Worm (Caenorhabditis elegans) whole organism, early embryonic: ENCODE results near the gene cyp-33C5.

Source experiments
- B0310.2 ChIP-seq: sonication (generic microtip); optimal IDR thresholded peaks from 2 replicates; lab custom pipeline; 2016; ENCODE audit warnings: mild to moderate bottlenecking, missing genetic modification characterization, missing compliant biosample characterization
- aly-1 ChIP-seq: sonication (generic microtip); optimal IDR thresholded peaks from 2 replicates; lab custom pipeline; 2016; ENCODE audit warnings: missing genetic modification characterization, missing compliant biosample characterization
- ama-1 ChIP-seq: fragments of 150-350 bp; optimal IDR thresholded peaks from 2 replicates; lab custom pipeline; 2014
- ceh-13 ChIP-seq: fragments of 200-800 bp; sonication (Bioruptor generic); optimal IDR thresholded peaks from 2 replicates; lab custom pipeline; 2018; ENCODE audit warnings: mild to moderate bottlenecking, missing genetic modification characterization, missing compliant biosample characterization
- ceh-36 ChIP-seq: sonication (generic microtip); optimal IDR thresholded peaks from 2 replicates; lab custom pipeline; 2016; ENCODE audit warnings: missing genetic modification characterization, inconsistent platforms, missing compliant biosample characterization
- flt-1 ChIP-seq: fragments of 200-800 bp; sonication (Bioruptor generic); IDR thresholded peaks from 2 replicates; pipeline ENCODE4 v1.3.6; 2022; ENCODE audit warnings: missing genetic modification characterization, missing compliant biosample characterization
- hmbx-1 ChIP-seq: sonication (generic microtip); optimal IDR thresholded peaks from 2 replicates; lab custom pipeline; 2016; ENCODE audit warnings: mild to moderate bottlenecking, missing genetic modification characterization, missing compliant biosample characterization
- hmg-4 ChIP-seq: fragments of 200-800 bp; sonication (Bioruptor generic); optimal IDR thresholded peaks from 2 replicates; lab custom pipeline; 2018; ENCODE audit warnings: mild to moderate bottlenecking, missing genetic modification characterization, missing compliant biosample characterization
- pes-1 ChIP-seq: fragments of 200-800 bp; sonication (Bioruptor generic); IDR thresholded peaks from 2 replicates; pipeline ENCODE4 v1.3.6; 2022; ENCODE audit warnings: missing genetic modification reagents, missing genetic modification characterization, missing compliant biosample characterization
- scrt-1 ChIP-seq: fragments of 200-800 bp; sonication (Bioruptor generic); IDR thresholded peaks from 2 replicates; pipeline ENCODE4 v1.3.6; 2022; ENCODE audit warnings: missing genetic modification characterization, missing compliant biosample characterization
- sea-1 ChIP-seq: fragments of 200-800 bp; sonication (Bioruptor generic); conservative IDR thresholded peaks from 2 replicates; pipeline ENCODE4 v1.3.6; 2022; ENCODE audit warnings: missing genetic modification characterization, missing compliant biosample characterization
- tbx-37 ChIP-seq: fragments of 200-800 bp; sonication (Bioruptor generic); conservative IDR thresholded peaks from 2 replicates; pipeline ENCODE4 v1.3.6; 2022; ENCODE audit warnings: missing genetic modification reagents, missing genetic modification characterization, missing compliant biosample characterization
- tra-4 ChIP-seq: sonication (generic microtip); optimal IDR thresholded peaks from 2 replicates; lab custom pipeline; 2017; ENCODE audit warnings: missing genetic modification characterization, missing compliant biosample characterization

- TF ChIP-seq hmg-4: no peak
- TF ChIP-seq scrt-1 (GFP tag; lab: Robert Waterston, UW): no peak
- TF ChIP-seq flt-1 (GFP tag; lab: Robert Waterston, UW): no peak
- no peak for TF ChIP-seq aly-1 (tag; lab: Kevin White, UChicago)
- no peak for TF ChIP-seq pes-1
- no peak for TF ChIP-seq tra-4 (tag; lab: Kevin White, UChicago)
- TF ChIP-seq ama-1 (lab: Kevin White, UChicago): no peak
- no peak for TF ChIP-seq ceh-13 (GFP tag; lab: Kevin White, UChicago)
- TF ChIP-seq tbx-37: no peak
- no peak for TF ChIP-seq sea-1 (GFP tag; lab: Robert Waterston, UW)
- no peak for TF ChIP-seq B0310.2 (tag; lab: Kevin White, UChicago)
- TF ChIP-seq ceh-36: no peak
- TF ChIP-seq hmbx-1: no peak
Observed at ce11 chrV:2199594-2199993, 45.2 kb upstream of the cyp-33C5 start.
